Worm (Caenorhabditis elegans) whole organism, young adult: ENCODE data around the gene mog-5.

ENCODE experiments used
- F37B4.10 ChIP-seq: fragments of 200-800 bp; sonication (Bioruptor generic); IDR thresholded peaks from 2 replicates; pipeline ENCODE4 v1.3.6; 2022; ENCODE audit warnings: missing genetic modification characterization, missing compliant biosample characterization
- efl-1 ChIP-seq: fragments of 150-350 bp; optimal IDR thresholded peaks from 2 replicates; lab custom pipeline; 2014; ENCODE audit warnings: missing biosample characterization, missing genetic modification reagents, missing genetic modification characterization

- TF ChIP-seq F37B4.10 (GFP tag; lab: Robert Waterston, UW), result no peak
- no peak for TF ChIP-seq efl-1
Observed at ce11 chrII:5408924-5409323, 9.6 kb downstream of the mog-5 start, which contains the start of the genes EEED8.12 and EEED8.4.
